Fruit fly (Drosophila melanogaster) S2 (cell line): Measurements from ENCODE around the gene Hrd3.

Experiments
- CG8478 ChIP-seq: fragments of >200 bp; optimal IDR thresholded peaks from 2 replicates; lab custom pipeline; 2018
- CTCF ChIP-seq, 2 experiments: fragments of >200 bp; optimal IDR thresholded peaks; 2 replicates each; lab custom pipeline; 2018

- no peak for TF ChIP-seq CTCF (optimal IDR thresholded peaks at IDR 0.05; lab: Kevin White, UChicago)
- TF ChIP-seq CG8478 (lab: Kevin White, UChicago): no peak
Observed at dm6 chr3R:23786768-23787631, 28.6 kb upstream of the Hrd3 start.
